Worm (Caenorhabditis elegans): ENCODE data around the gene F13H10.9.

DNA sequence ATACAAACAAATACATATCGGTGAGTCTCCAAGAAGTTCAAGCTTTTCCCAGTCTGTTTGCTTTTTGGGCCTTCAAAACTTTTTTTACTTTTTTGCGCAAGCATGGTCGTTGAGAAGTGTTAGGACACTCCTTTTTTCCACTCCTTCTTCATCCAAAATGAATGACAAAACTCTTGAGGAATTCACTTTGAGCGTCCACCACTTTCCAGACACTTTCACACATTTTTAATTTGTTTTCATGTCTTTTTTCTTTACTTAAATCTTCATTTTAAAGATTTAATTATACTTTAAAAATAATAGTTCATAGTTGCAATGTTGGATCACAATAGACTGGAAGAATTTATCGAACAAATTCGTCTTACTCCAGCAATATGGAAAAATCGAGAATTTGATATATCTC, 2.6 kb downstream of the F13H10.9 start, which contains the start of gene F13H10.1:
- TF ChIP-seq gei-17 (GFP tag; optimal IDR thresholded peaks at IDR 0.05), result no peak
- no peak for TF ChIP-seq ama-1 (optimal IDR thresholded peaks at IDR 0.05)
- no peak for TF ChIP-seq ama-1 (GFP tag; optimal IDR thresholded peaks at IDR 0.05)
